Fruit fly (Drosophila melanogaster): ENCODE data around the gene ND-ASHI.

- TF ChIP-seq cnc (optimal IDR thresholded peaks at IDR 0.05) (no peak), ovo (GFP tag; optimal IDR thresholded peaks at IDR 0.05) (peak; percentile 71), CG7045 (GFP tag; optimal IDR thresholded peaks at IDR 0.05) (no peak), Hr96 (GFP tag; optimal IDR thresholded peaks at IDR 0.05) (no peak), bab1 (GFP tag; optimal IDR thresholded peaks at IDR 0.05) (peak; percentile 50), kay (GFP tag; ENCODE audit: borderline replicate concordance) (no peak), CG12768 (GFP tag; optimal IDR thresholded peaks at IDR 0.05) (no peak), tj (GFP tag; optimal IDR thresholded peaks at IDR 0.05) (peak; percentile 90), toe (GFP tag; optimal IDR thresholded peaks at IDR 0.05) (no peak), Mnt (GFP tag; optimal IDR thresholded peaks at IDR 0.05) (no peak), pad (GFP tag; optimal IDR thresholded peaks at IDR 0.05) (no peak), CG33017 (tag; optimal IDR thresholded peaks at IDR 0.05) (no peak), CG14711 (tag; optimal IDR thresholded peaks at IDR 0.05) (no peak), Clk (GFP tag; optimal IDR thresholded peaks at IDR 0.05) (no peak)
Observed at dm6 chrX:6726758-6727490, 48.0 kb upstream of the ND-ASHI start.

All from whole organism, adult.